Fruit fly (Drosophila melanogaster): ENCODE measurements around the gene CG14147.

Gene CG14147

DNA sequence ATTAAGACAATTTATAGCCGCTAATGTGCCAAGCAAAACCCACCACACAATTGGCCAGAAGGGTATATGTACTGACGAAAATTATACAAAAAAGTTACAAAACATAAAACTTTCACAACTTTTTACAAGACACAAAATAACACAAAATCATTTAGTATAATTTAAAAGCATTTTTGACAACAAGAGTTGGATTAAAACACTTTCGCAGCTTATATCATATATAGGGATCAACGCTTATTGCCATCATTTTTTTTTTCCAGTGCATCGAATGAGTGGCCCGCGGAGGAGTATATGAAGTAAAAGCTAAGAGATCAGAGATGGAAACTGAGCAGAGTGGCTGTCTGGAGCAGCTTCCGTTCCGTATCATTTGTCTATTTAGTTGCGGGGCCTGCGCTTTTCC is 3.8 kb upstream of the CG14147 start (continued):
- TF ChIP-seq Lpt (GFP tag; optimal IDR thresholded peaks at IDR 0.05) (no peak), cyc (GFP tag; optimal IDR thresholded peaks at IDR 0.05) (no peak), CG8319 (GFP tag; optimal IDR thresholded peaks at IDR 0.05) (no peak), Met (GFP tag; optimal IDR thresholded peaks at IDR 0.05) (peak; percentile 63), Gug (GFP tag; IDR thresholded peaks at IDR 0.05) (no peak), Ets21C (GFP tag; optimal IDR thresholded peaks at IDR 0.05) (no peak), dac (GFP tag; optimal IDR thresholded peaks at IDR 0.05) (no peak), fd85E (GFP tag; optimal IDR thresholded peaks at IDR 0.05) (no peak), CG34406 (GFP tag; optimal IDR thresholded peaks at IDR 0.05) (peak; percentile 52), CG6854 (GFP tag; optimal IDR thresholded peaks at IDR 0.05) (no peak), CG3032 (tag; optimal IDR thresholded peaks at IDR 0.05) (peak; percentile 21)

DNA sequence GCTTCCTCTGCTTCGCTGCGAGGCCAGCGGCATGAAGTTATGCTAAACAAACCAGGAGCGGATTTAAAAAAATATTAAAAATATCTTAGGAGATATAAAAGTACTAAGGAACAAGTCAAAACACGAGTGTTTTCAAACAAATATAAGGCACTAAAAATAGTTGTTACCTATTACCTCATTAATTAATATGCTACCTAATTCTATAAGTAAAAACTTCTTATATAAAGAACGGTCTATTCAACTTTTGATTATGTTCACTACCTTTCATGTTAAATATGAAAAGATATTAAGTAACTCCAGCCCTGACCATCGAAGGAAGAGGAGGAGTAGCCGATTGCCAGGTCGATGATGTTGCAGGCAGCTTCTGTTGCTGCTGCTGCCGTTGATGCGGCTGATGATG is 4.0 kb downstream of the CG14147 start:
- TF ChIP-seq CG31627 (GFP tag; optimal IDR thresholded peaks at IDR 0.05) (peak; percentile 87), spab (GFP tag; optimal IDR thresholded peaks at IDR 0.05) (peak; percentile 87), Gug (GFP tag; IDR thresholded peaks at IDR 0.05) (no peak), CG6276 (GFP tag; optimal IDR thresholded peaks at IDR 0.05) (peak; percentile 55), CG6808 (GFP tag; optimal IDR thresholded peaks at IDR 0.05) (peak; percentile 91), CG8632 (GFP tag; optimal IDR thresholded peaks at IDR 0.05) (peak; percentile 84), Smox (GFP tag; optimal IDR thresholded peaks at IDR 0.05) (peak; percentile 90), topi (GFP tag; optimal IDR thresholded peaks at IDR 0.05) (peak; percentile 90), CG3919 (GFP tag; optimal IDR thresholded peaks at IDR 0.05) (peak; percentile 87), CG8319 (GFP tag; optimal IDR thresholded peaks at IDR 0.05) (peak; percentile 76), salr (GFP tag; optimal IDR thresholded peaks at IDR 0.05) (peak; percentile 45 to 86), CG11294 (GFP tag; IDR thresholded peaks at IDR 0.05) (no peak), CG3032 (tag; optimal IDR thresholded peaks at IDR 0.05) (peak; percentile 94), Eip75B (GFP tag; optimal IDR thresholded peaks at IDR 0.05) (peak; percentile 87), esn (GFP tag; optimal IDR thresholded peaks at IDR 0.05) (peak; percentile 94), CG9139 (GFP tag; optimal IDR thresholded peaks at IDR 0.05) (peak; percentile 80), CG7368 (GFP tag; optimal IDR thresholded peaks at IDR 0.05) (peak; percentile 75), CG1621 (tag; optimal IDR thresholded peaks at IDR 0.05) (peak; percentile 45), CG10669 (GFP tag; optimal IDR thresholded peaks at IDR 0.05) (peak; percentile 85), CG11762 (GFP tag; optimal IDR thresholded peaks at IDR 0.05; ENCODE audit: insufficient read depth) (peak; percentile 78), fd85E (GFP tag; optimal IDR thresholded peaks at IDR 0.05) (peak; percentile 65), eg (GFP tag; IDR thresholded peaks at IDR 0.05) (0 out of 3 replicates have a peak, but pooled peaks have one; percentile 27), achi (GFP tag; optimal IDR thresholded peaks at IDR 0.05) (peak; percentile 86), Hr39 (GFP tag; optimal IDR thresholded peaks at IDR 0.05) (peak; percentile 81), dsx (GFP tag; optimal IDR thresholded peaks at IDR 0.05; ENCODE audit: poor library complexity, severe bottlenecking) (peak; percentile 88), Ets96B (tag; optimal IDR thresholded peaks at IDR 0.05) (peak; percentile 92), Hr38 (GFP tag; optimal IDR thresholded peaks at IDR 0.05) (no peak), CG34406 (GFP tag; optimal IDR thresholded peaks at IDR 0.05) (peak; percentile 85), fkh (GFP tag; optimal IDR thresholded peaks at IDR 0.05) (no peak), Blimp-1 (GFP tag; optimal IDR thresholded peaks at IDR 0.05) (peak; percentile 78), svp (GFP tag) (peak; percentile 96), Ets21C (GFP tag; optimal IDR thresholded peaks at IDR 0.05) (peak; percentile 82), fd59A (GFP tag; optimal IDR thresholded peaks at IDR 0.05) (peak; percentile 75), CG8119 (GFP tag; IDR thresholded peaks at IDR 0.05) (peak; percentile 63), lz (GFP tag; optimal IDR thresholded peaks at IDR 0.05) (peak; percentile 90), Sox102F (GFP tag; optimal IDR thresholded peaks at IDR 0.05) (peak; percentile 87), CG10631 (GFP tag; optimal IDR thresholded peaks at IDR 0.05) (peak; percentile 89), Eip78C (GFP tag) (peak; percentile 98), CG11902 (GFP tag; optimal IDR thresholded peaks at IDR 0.05) (peak; percentile 88), vri (GFP tag; optimal IDR thresholded peaks at IDR 0.05) (peak; percentile 74), OdsH (GFP tag; optimal IDR thresholded peaks at IDR 0.05) (peak; percentile 88), Sox14 (GFP tag; optimal IDR thresholded peaks at IDR 0.05) (peak; percentile 85), dac (GFP tag; optimal IDR thresholded peaks at IDR 0.05) (peak; percentile 38), CG6792 (GFP tag; optimal IDR thresholded peaks at IDR 0.05) (peak; percentile 86), Eip93F (GFP tag; optimal IDR thresholded peaks at IDR 0.05) (peak; percentile 33)

Measured in whole organism, prepupa.